Worm (Caenorhabditis elegans) whole organism, L2 larva: ENCODE results near the gene nhr-123.

ENCODE experiments used
- C34F6.9 ChIP-seq: fragments of 150-350 bp; optimal IDR thresholded peaks from 2 replicates; lab custom pipeline; 2014; ENCODE audit warnings: missing biosample characterization, missing genetic modification characterization
- F13H6.1 ChIP-seq: sonication (generic microtip); optimal IDR thresholded peaks from 2 replicates; lab custom pipeline; 2016; ENCODE audit warnings: missing genetic modification characterization, missing compliant biosample characterization
- R02D3.7 ChIP-seq: fragments of 150-350 bp; optimal IDR thresholded peaks from 2 replicates; lab custom pipeline; 2014; ENCODE audit warnings: missing biosample characterization, missing genetic modification characterization
- Y55F3AM.14 ChIP-seq: fragments of 200-800 bp; sonication (Bioruptor generic); optimal IDR thresholded peaks from 2 replicates; lab custom pipeline; 2018; ENCODE audit warnings: mild to moderate bottlenecking, missing genetic modification characterization, missing compliant biosample characterization
- ZK546.5 ChIP-seq: sonication (generic microtip); optimal IDR thresholded peaks from 2 replicates; lab custom pipeline; 2017; ENCODE audit warnings: missing biosample characterization, missing genetic modification characterization
- alr-1 ChIP-seq: fragments of 150-350 bp; optimal IDR thresholded peaks from 2 replicates; lab custom pipeline; 2014; ENCODE audit warnings: missing biosample characterization, missing genetic modification characterization
- blmp-1 ChIP-seq: sonication (generic microtip); optimal IDR thresholded peaks from 2 replicates; lab custom pipeline; 2017; ENCODE audit warnings: missing genetic modification characterization, mild to moderate bottlenecking, missing compliant biosample characterization, antibody characterized with exemption, moderate library complexity; ENCODE audit not compliant: insufficient read depth
- ceh-16 ChIP-seq: fragments of 150-350 bp; optimal IDR thresholded peaks from 2 replicates; lab custom pipeline; 2014; ENCODE audit warnings: missing biosample characterization, missing genetic modification characterization
- ceh-82 ChIP-seq: fragments of 150-350 bp; optimal IDR thresholded peaks from 2 replicates; lab custom pipeline; 2014; ENCODE audit warnings: missing biosample characterization, missing genetic modification characterization
- crh-2 ChIP-seq: sonication (generic microtip); optimal IDR thresholded peaks from 2 replicates; lab custom pipeline; 2017; ENCODE audit warnings: missing biosample characterization, missing genetic modification characterization
- egl-27 ChIP-seq: sonication (generic microtip); optimal IDR thresholded peaks from 3 replicates; lab custom pipeline; 2017; ENCODE audit warnings: missing biosample characterization, missing genetic modification reagents, missing genetic modification characterization
- elt-1 ChIP-seq: fragments of 150-350 bp; optimal IDR thresholded peaks from 2 replicates; lab custom pipeline; 2014; ENCODE audit warnings: missing biosample characterization, missing genetic modification characterization
- elt-3 ChIP-seq: sonication (generic microtip); optimal IDR thresholded peaks from 2 replicates; lab custom pipeline; 2017; ENCODE audit warnings: missing biosample characterization, missing genetic modification characterization
- fos-1 ChIP-seq: fragments of 150-350 bp; optimal IDR thresholded peaks from 2 replicates; lab custom pipeline; 2014; ENCODE audit warnings: missing biosample characterization, missing genetic modification characterization
- gmeb-1 ChIP-seq: fragments of 150-350 bp; optimal IDR thresholded peaks from 2 replicates; lab custom pipeline; 2014; ENCODE audit warnings: missing biosample characterization, missing genetic modification characterization
- lin-11 ChIP-seq: fragments of 150-350 bp; sonication (generic microtip); optimal IDR thresholded peaks from 2 replicates; lab custom pipeline; 2014; ENCODE audit warnings: missing biosample characterization, missing genetic modification characterization, inconsistent platforms, mixed read lengths
- lin-39 ChIP-seq: fragments of 150-350 bp; optimal IDR thresholded peaks from 2 replicates; lab custom pipeline; 2014; ENCODE audit warnings: missing biosample characterization, missing genetic modification reagents, missing genetic modification characterization
- lsy-2 ChIP-seq, 2 experiments: fragments of 150-350 bp in 1 of 2; sonication (generic microtip) in 1 of 2; optimal IDR thresholded peaks; 2 replicates each; lab custom pipeline; 2014 to 2017; ENCODE audit warnings: missing biosample characterization in 2 of 2, missing genetic modification characterization in 2 of 2
- mbf-1 ChIP-seq: sonication (generic microtip); optimal IDR thresholded peaks from 2 replicates; lab custom pipeline; 2017; ENCODE audit warnings: missing biosample characterization, missing genetic modification characterization
- mdl-1 ChIP-seq, 2 experiments: fragments of 150-350 bp in 1 of 2; sonication (generic microtip) in 1 of 2; optimal IDR thresholded peaks; 2 replicates each; lab custom pipeline; 2017; ENCODE audit warnings: missing biosample characterization in 2 of 2, missing genetic modification characterization in 2 of 2
- nhr-10 ChIP-seq: sonication (generic microtip); optimal IDR thresholded peaks from 2 replicates; lab custom pipeline; 2017; ENCODE audit warnings: missing biosample characterization, missing genetic modification characterization
- nhr-11 ChIP-seq: fragments of 150-350 bp; optimal IDR thresholded peaks from 2 replicates; lab custom pipeline; 2014; ENCODE audit warnings: missing biosample characterization, missing genetic modification characterization
- nhr-129 ChIP-seq: fragments of 150-350 bp; optimal IDR thresholded peaks from 2 replicates; lab custom pipeline; 2014; ENCODE audit warnings: missing biosample characterization, missing genetic modification characterization
- nhr-21 ChIP-seq: fragments of 150-350 bp; optimal IDR thresholded peaks from 2 replicates; lab custom pipeline; 2014; ENCODE audit warnings: missing biosample characterization, missing genetic modification characterization
- nhr-23 ChIP-seq: fragments of 150-350 bp; optimal IDR thresholded peaks from 2 replicates; lab custom pipeline; 2014; ENCODE audit warnings: missing biosample characterization, missing genetic modification reagents, missing genetic modification characterization
- nhr-25 ChIP-seq: fragments of 150-350 bp; sonication (generic microtip); optimal IDR thresholded peaks from 3 replicates; lab custom pipeline; 2014; ENCODE audit warnings: missing biosample characterization, missing genetic modification characterization
- nhr-77 ChIP-seq: fragments of 150-350 bp; optimal IDR thresholded peaks from 2 replicates; lab custom pipeline; 2014; ENCODE audit warnings: missing biosample characterization, missing genetic modification characterization
- peb-1 ChIP-seq: fragments of 150-350 bp; optimal IDR thresholded peaks from 2 replicates; lab custom pipeline; 2014; ENCODE audit warnings: missing biosample characterization, missing genetic modification characterization
- sem-4 ChIP-seq: fragments of 150-350 bp; optimal IDR thresholded peaks from 2 replicates; lab custom pipeline; 2014; ENCODE audit warnings: missing biosample characterization, missing genetic modification reagents, missing genetic modification characterization
- skn-1 ChIP-seq: sonication (generic microtip); optimal IDR thresholded peaks from 2 replicates; lab custom pipeline; 2017; ENCODE audit warnings: missing biosample characterization, missing genetic modification characterization
- sma-3 ChIP-seq: sonication (generic microtip); optimal IDR thresholded peaks from 2 replicates; lab custom pipeline; 2016; ENCODE audit warnings: missing genetic modification reagents, missing genetic modification characterization, missing compliant biosample characterization
- sma-9 ChIP-seq, 2 experiments: fragments of 150-350 bp in 1 of 2; sonication (generic microtip) in 1 of 2; optimal IDR thresholded peaks; 2 replicates each; lab custom pipeline; 2014 to 2016; ENCODE audit warnings: missing genetic modification characterization in 2 of 2, mild to moderate bottlenecking in 1 of 2, missing biosample characterization in 1 of 2, missing compliant biosample characterization in 1 of 2, missing genetic modification reagents in 1 of 2, moderate library complexity in 1 of 2
- unc-39 ChIP-seq: fragments of 150-350 bp; optimal IDR thresholded peaks from 2 replicates; lab custom pipeline; 2014; ENCODE audit warnings: missing biosample characterization, missing genetic modification characterization
- unc-55 ChIP-seq: fragments of 150-350 bp; sonication (generic microtip); optimal IDR thresholded peaks from 3 replicates; lab custom pipeline; 2014; ENCODE audit warnings: missing biosample characterization, missing genetic modification reagents, missing genetic modification characterization
- unc-62 ChIP-seq: fragments of 150-350 bp; optimal IDR thresholded peaks from 2 replicates; lab custom pipeline; 2014; ENCODE audit warnings: missing biosample characterization, missing genetic modification reagents, missing genetic modification characterization
- zag-1 ChIP-seq: fragments of 150-350 bp; optimal IDR thresholded peaks from 2 replicates; lab custom pipeline; 2014; ENCODE audit warnings: missing biosample characterization, missing genetic modification characterization
- ztf-1 ChIP-seq: fragments of 200-800 bp; sonication (Bioruptor generic); conservative IDR thresholded peaks from 2 replicates; pipeline ENCODE4 v1.3.6; 2022; ENCODE audit warnings: missing genetic modification characterization, missing compliant biosample characterization
- ztf-11 ChIP-seq: sonication (generic microtip); optimal IDR thresholded peaks from 2 replicates; lab custom pipeline; 2017; ENCODE audit warnings: missing biosample characterization, missing genetic modification characterization
- ztf-4 ChIP-seq: fragments of 150-350 bp; optimal IDR thresholded peaks from 2 replicates; lab custom pipeline; 2014; ENCODE audit warnings: missing biosample characterization, missing genetic modification characterization

The nhr-123 gene

DNA sequence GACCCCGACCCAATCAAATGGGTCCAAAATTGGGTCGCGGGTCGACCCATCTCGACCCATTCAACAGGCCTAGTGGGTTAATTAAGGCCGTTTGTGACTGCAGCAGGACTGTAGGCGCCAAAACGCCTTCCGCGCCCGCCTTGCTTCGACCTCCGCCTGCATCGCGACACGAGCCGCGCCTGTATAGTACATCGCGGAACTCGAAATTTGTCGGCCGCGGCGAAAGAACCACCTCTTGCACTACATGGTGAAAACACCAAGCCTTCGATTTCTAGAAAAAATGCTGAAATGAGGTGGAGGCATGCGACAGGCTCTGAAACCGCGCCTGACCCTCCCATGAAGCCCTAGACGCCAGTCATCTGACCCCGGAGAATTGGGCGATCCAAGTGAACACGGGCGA is 36.7 kb downstream of the nhr-123 start:
- TF ChIP-seq nhr-129 (tag; lab: Kevin White, UChicago) (no peak), sma-9 (GFP tag; optimal IDR thresholded peaks at IDR 0.05; lab: Kevin White, UChicago) (no peak), sma-9 (tag; optimal IDR thresholded peaks at IDR 0.05; lab: Kevin White, UChicago) (no peak), nhr-10 (no peak), zag-1 (tag; lab: Kevin White, UChicago) (no peak), blmp-1 (tag; lab: Kevin White, UChicago) (no peak), unc-55 (GFP tag; lab: Kevin White, UChicago) (no peak), elt-1 (no peak), skn-1 (no peak), alr-1 (tag; lab: Kevin White, UChicago) (no peak), ztf-11 (tag; lab: Kevin White, UChicago) (no peak), fos-1 (tag; lab: Kevin White, UChicago) (no peak), lin-39 (tag; lab: Kevin White, UChicago) (no peak), ztf-4 (no peak), sem-4 (tag; lab: Kevin White, UChicago) (no peak), ceh-82 (tag; lab: Kevin White, UChicago) (no peak), peb-1 (tag; lab: Kevin White, UChicago) (no peak)
- TF ChIP-seq, all 48 proteins: peak for 0

DNA sequence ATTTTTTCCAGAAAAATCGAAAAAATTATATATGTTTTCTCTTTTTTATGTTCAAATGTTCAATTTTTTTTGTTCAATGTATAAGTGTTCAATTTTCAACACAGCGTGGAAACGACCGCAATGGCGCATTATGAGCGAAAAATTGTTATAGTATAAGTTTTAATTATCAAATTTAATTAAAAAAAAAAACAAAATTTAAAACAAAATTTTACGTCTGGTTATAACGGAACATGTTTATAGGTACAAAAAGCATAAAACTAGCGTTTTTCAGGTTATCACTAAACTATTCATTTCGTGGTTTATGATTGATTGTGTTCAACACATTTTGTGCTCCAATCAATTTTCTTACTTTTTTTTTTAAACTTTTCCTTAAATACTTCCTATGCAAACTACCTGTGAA is 38.1 kb downstream of the nhr-123 start, which contains the start of gene nhr-106:
Gene nhr-106 (plus strand): TSS at position 301 of the 400 bp plus-strand sequence.
- TF ChIP-seq fos-1 (tag; lab: Kevin White, UChicago) (peak; percentile 41), mbf-1 (tag; lab: Kevin White, UChicago) (no peak)
- TF ChIP-seq, all 48 proteins: peak for 1

DNA sequence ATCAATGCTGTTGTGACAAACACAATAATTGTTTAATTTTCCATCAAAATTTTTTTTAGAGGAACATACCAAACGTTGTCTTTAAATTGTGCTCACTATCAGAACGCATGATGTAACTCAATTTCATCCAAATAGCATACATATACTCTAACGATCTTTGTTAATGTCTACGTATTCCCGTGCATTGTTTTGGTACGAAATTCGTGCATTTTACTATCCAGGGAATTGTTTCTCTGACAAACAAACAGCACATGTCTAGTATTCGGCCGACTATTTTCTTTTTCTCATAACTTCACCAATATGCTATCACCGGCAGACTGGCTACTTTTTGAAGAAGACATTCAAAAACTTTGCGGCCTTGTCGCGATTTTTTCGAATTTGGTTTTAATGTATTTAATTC is 40.2 kb downstream of the nhr-123 start, which contains the start of gene str-196:
Gene str-196 (plus strand): TSS at position 301 of the 400 bp plus-strand sequence.
- TF ChIP-seq nhr-129 (tag; lab: Kevin White, UChicago) (no peak), zag-1 (tag; lab: Kevin White, UChicago) (no peak), ztf-1 (GFP tag; lab: Robert Waterston, UW) (no peak), elt-3 (tag; lab: Kevin White, UChicago) (no peak), nhr-77 (tag; lab: Kevin White, UChicago) (no peak), lin-11 (no peak), C34F6.9 (tag; lab: Kevin White, UChicago) (no peak), mbf-1 (tag; lab: Kevin White, UChicago) (no peak), F13H6.1 (tag; lab: Kevin White, UChicago) (no peak), unc-55 (GFP tag; lab: Kevin White, UChicago) (no peak), mdl-1 (tag; optimal IDR thresholded peaks at IDR 0.05; lab: Kevin White, UChicago) (no peak)

DNA sequence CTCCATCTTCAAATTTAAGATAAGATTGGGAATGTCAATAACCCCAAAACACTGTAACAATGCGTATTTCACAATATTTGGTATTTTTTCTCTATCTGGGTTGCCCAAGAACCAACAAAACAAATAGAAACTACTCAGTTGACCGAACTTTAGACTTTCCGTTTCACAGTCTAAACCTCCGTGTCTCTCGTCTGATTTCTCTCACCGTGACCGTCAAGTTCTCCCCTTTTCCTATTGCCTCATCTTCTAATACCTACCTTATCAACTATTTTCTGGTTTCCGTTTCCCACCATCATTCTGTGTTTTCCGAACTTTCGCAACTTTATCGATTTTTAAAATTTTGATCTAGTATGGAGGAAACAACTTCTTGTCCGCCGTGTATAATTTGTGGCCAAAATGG is 43.0 kb downstream of the nhr-123 start, which contains the start of gene nhr-131:
Gene nhr-131 (plus strand): TSS at position 87 of the 400 bp plus-strand sequence.
- TF ChIP-seq crh-2 (tag; lab: Kevin White, UChicago) (peak; percentile 27), gmeb-1 (peak; percentile 20), unc-62 (GFP tag; lab: Kevin White, UChicago) (no peak), nhr-129 (tag; lab: Kevin White, UChicago) (peak; percentile 48), R02D3.7 (no peak), fos-1 (tag; lab: Kevin White, UChicago) (peak; percentile 72), sma-9 (GFP tag; optimal IDR thresholded peaks at IDR 0.05; lab: Kevin White, UChicago) (peak; percentile 73), sma-9 (tag; optimal IDR thresholded peaks at IDR 0.05; lab: Kevin White, UChicago) (no peak)

DNA sequence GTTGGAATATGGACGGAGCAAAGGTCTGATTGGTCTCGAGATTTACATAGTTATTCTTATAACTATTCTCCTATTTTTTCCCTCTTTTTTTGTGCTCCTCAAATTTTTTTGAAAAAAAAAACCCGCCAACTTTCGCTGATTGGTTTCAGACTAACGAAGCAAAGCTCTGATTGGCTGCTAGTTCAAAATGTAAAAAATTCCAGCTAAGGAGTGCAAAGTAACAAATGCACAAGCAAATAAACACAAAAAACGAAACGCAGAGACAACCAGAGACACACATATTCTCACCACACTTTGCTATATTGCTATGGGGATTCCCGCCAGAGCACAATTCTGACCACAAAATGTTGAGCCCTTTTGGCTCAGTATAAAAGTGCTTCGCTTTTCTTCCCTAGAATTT is 46.1 kb downstream of the nhr-123 start, which contains the start of gene T01G6.1:
Gene T01G6.1 (plus strand): TSS at position 301 of the 400 bp plus-strand sequence.
- TF ChIP-seq sma-3 (GFP tag; lab: Kevin White, UChicago) (no peak), unc-55 (GFP tag; lab: Kevin White, UChicago) (no peak), ceh-16 (no peak), elt-3 (tag; lab: Kevin White, UChicago) (no peak), unc-39 (tag; lab: Kevin White, UChicago) (no peak), skn-1 (no peak), ZK546.5 (tag; lab: Kevin White, UChicago) (no peak), mdl-1 (tag; optimal IDR thresholded peaks at IDR 0.05; lab: Kevin White, UChicago) (no peak), nhr-129 (tag; lab: Kevin White, UChicago) (no peak), nhr-11 (tag; lab: Kevin White, UChicago) (no peak), fos-1 (tag; lab: Kevin White, UChicago) (no peak), nhr-25 (tag; lab: Kevin White, UChicago) (no peak), R02D3.7 (no peak), egl-27 (tag; lab: Kevin White, UChicago) (no peak), sem-4 (tag; lab: Kevin White, UChicago) (no peak), unc-62 (GFP tag; lab: Kevin White, UChicago) (no peak), Y55F3AM.14 (no peak), nhr-21 (no peak), nhr-23 (tag; lab: Kevin White, UChicago) (no peak), lsy-2 (tag; optimal IDR thresholded peaks at IDR 0.05; lab: Kevin White, UChicago) (no peak)
